Fruit fly (Drosophila melanogaster) S2 (cell line): ENCODE data around the gene Pnn.

Source experiments
- CG8478 ChIP-seq: fragments of >200 bp; optimal IDR thresholded peaks from 2 replicates; lab custom pipeline; 2018
- CTCF ChIP-seq, 2 experiments: fragments of >200 bp; optimal IDR thresholded peaks; 2 replicates each; lab custom pipeline; 2018

DNA sequence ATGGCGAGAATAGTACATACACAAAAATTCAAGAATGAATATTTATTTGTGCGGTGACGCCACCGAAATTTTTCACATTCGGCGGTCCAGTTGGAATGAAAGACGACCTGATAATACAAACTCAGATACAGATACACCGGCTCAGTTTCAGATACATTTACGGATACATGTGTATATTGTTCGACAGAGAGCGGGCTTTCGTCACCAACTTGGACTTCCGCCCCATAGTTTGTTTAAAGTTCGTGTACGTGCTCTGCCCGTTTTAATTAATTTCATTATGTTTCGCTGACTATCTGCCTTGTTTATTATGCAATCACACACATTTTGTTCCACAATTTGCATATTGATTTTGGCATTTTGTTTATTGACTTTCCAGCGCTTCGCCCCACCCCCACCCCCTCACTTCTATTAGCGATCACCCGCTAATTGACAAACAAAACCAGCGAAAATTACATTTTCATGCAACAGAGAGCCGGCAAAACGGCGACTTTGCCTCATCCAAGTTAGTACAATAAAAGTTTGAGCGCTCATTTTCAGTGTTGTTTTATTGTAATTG, 39.5 kb upstream of the Pnn start:
- no peak for TF ChIP-seq CG8478
- TF ChIP-seq CTCF (optimal IDR thresholded peaks at IDR 0.05; lab: Kevin White, UChicago): no peak
